Worm (Caenorhabditis elegans) whole organism, L3 larva: Measurements from ENCODE around the gene Y116A8C.27.

Experiments
- aly-2 ChIP-seq: fragments of 150-350 bp; optimal IDR thresholded peaks from 2 replicates; lab custom pipeline; 2014; ENCODE audit warnings: missing biosample characterization, missing genetic modification characterization
- ama-1 ChIP-seq: fragments of 150-350 bp; optimal IDR thresholded peaks from 2 replicates; lab custom pipeline; 2018
- ceh-9 ChIP-seq: sonication (generic microtip); optimal IDR thresholded peaks from 2 replicates; lab custom pipeline; 2018; ENCODE audit warnings: missing biosample characterization, missing genetic modification characterization
- daf-12 ChIP-seq: fragments of 150-350 bp; optimal IDR thresholded peaks from 2 replicates; lab custom pipeline; 2014; ENCODE audit warnings: missing biosample characterization, missing genetic modification reagents, missing genetic modification characterization
- egl-27 ChIP-seq: sonication (generic microtip); optimal IDR thresholded peaks from 4 replicates; lab custom pipeline; 2017; ENCODE audit warnings: missing biosample characterization, missing genetic modification reagents, missing genetic modification characterization
- egl-5 ChIP-seq: fragments of 150-350 bp; optimal IDR thresholded peaks from 2 replicates; lab custom pipeline; 2017; ENCODE audit warnings: missing biosample characterization, missing genetic modification reagents, missing genetic modification characterization, inconsistent platforms
- elt-2 ChIP-seq: sonication (generic microtip); optimal IDR thresholded peaks from 2 replicates; lab custom pipeline; 2016; ENCODE audit warnings: missing genetic modification reagents, mild to moderate bottlenecking, missing genetic modification characterization, missing compliant biosample characterization
- elt-3 ChIP-seq, 3 experiments: fragments of 150-350 bp in 1 of 3; sonication (generic microtip) in 2 of 3; optimal IDR thresholded peaks; 2 replicates in 2 of 3; 4 replicates in 1 of 3; lab custom pipeline; 2014 to 2017; ENCODE audit warnings: missing biosample characterization in 3 of 3, missing genetic modification characterization in 3 of 3
- eor-1 ChIP-seq, 2 experiments: fragments of 150-350 bp; optimal IDR thresholded peaks; 2 replicates each; lab custom pipeline; 2014 to 2018; ENCODE audit warnings: missing biosample characterization in 2 of 2, missing genetic modification characterization in 2 of 2
- fkh-10 ChIP-seq: sonication (generic microtip); optimal IDR thresholded peaks from 2 replicates; lab custom pipeline; 2017; ENCODE audit warnings: missing biosample characterization, missing genetic modification reagents, missing genetic modification characterization
- jun-1 ChIP-seq: fragments of 150-350 bp; optimal IDR thresholded peaks from 2 replicates; lab custom pipeline; 2014; ENCODE audit warnings: missing biosample characterization, missing genetic modification reagents, missing genetic modification characterization
- nhr-237 ChIP-seq: fragments of 150-350 bp; optimal IDR thresholded peaks from 2 replicates; lab custom pipeline; 2014; ENCODE audit warnings: missing biosample characterization, missing genetic modification characterization
- unc-62 ChIP-seq: fragments of 150-350 bp; sonication (generic microtip); optimal IDR thresholded peaks from 4 replicates; lab custom pipeline; 2014; ENCODE audit warnings: missing biosample characterization, missing genetic modification reagents, missing genetic modification characterization
- ztf-11 ChIP-seq: fragments of 150-350 bp; optimal IDR thresholded peaks from 2 replicates; lab custom pipeline; 2014; ENCODE audit warnings: missing biosample characterization, missing genetic modification characterization

ce11 chrIV:17096168-17096567, at the start of gene Y116A8C.27:
- TF ChIP-seq egl-27 (no peak), jun-1 (tag; lab: Kevin White, UChicago) (no peak), aly-2 (tag; lab: Kevin White, UChicago) (no peak), ama-1 (lab: Kevin White, UChicago) (no peak), ztf-11 (tag; lab: Kevin White, UChicago) (no peak), elt-3 (tag; optimal IDR thresholded peaks at IDR 0.05; lab: Kevin White, UChicago) (no peak), ceh-9 (tag; lab: Kevin White, UChicago) (no peak), eor-1 (tag; optimal IDR thresholded peaks at IDR 0.05; lab: Kevin White, UChicago) (no peak), daf-12 (no peak), elt-2 (no peak), fkh-10 (GFP tag; lab: Kevin White, UChicago) (no peak), nhr-237 (tag; lab: Kevin White, UChicago) (no peak), unc-62 (no peak), egl-5 (tag; lab: Kevin White, UChicago) (no peak)
